Worm (Caenorhabditis elegans) whole organism, L3 larva: ENCODE data around the gene C07G3.8.

Experiments
- R02D3.7 ChIP-seq: fragments of 150-350 bp; optimal IDR thresholded peaks from 2 replicates; lab custom pipeline; 2014; ENCODE audit warnings: missing biosample characterization, missing genetic modification characterization
- ZK546.5 ChIP-seq: sonication (generic microtip); optimal IDR thresholded peaks from 2 replicates; lab custom pipeline; 2017; ENCODE audit warnings: missing biosample characterization, missing genetic modification characterization
- aly-2 ChIP-seq: fragments of 150-350 bp; optimal IDR thresholded peaks from 2 replicates; lab custom pipeline; 2014; ENCODE audit warnings: missing biosample characterization, missing genetic modification characterization
- ama-1 ChIP-seq: fragments of 150-350 bp; optimal IDR thresholded peaks from 2 replicates; lab custom pipeline; 2018
- ceh-28 ChIP-seq: fragments of 150-350 bp; optimal IDR thresholded peaks from 2 replicates; lab custom pipeline; 2014; ENCODE audit warnings: missing biosample characterization, missing genetic modification reagents, missing genetic modification characterization
- ceh-82 ChIP-seq: fragments of 150-350 bp; optimal IDR thresholded peaks from 2 replicates; lab custom pipeline; 2014; ENCODE audit warnings: missing biosample characterization, missing genetic modification characterization
- daf-12 ChIP-seq: fragments of 150-350 bp; optimal IDR thresholded peaks from 2 replicates; lab custom pipeline; 2014; ENCODE audit warnings: missing biosample characterization, missing genetic modification reagents, missing genetic modification characterization
- egl-5 ChIP-seq: fragments of 150-350 bp; optimal IDR thresholded peaks from 2 replicates; lab custom pipeline; 2017; ENCODE audit warnings: missing biosample characterization, missing genetic modification reagents, missing genetic modification characterization, inconsistent platforms
- elt-1 ChIP-seq: fragments of 150-350 bp; optimal IDR thresholded peaks from 2 replicates; lab custom pipeline; 2014; ENCODE audit warnings: missing biosample characterization, missing genetic modification characterization
- elt-2 ChIP-seq: sonication (generic microtip); optimal IDR thresholded peaks from 2 replicates; lab custom pipeline; 2016; ENCODE audit warnings: missing genetic modification reagents, mild to moderate bottlenecking, missing genetic modification characterization, missing compliant biosample characterization
- eor-1 ChIP-seq, 2 experiments: fragments of 150-350 bp; optimal IDR thresholded peaks; 2 replicates each; lab custom pipeline; 2014 to 2018; ENCODE audit warnings: missing biosample characterization in 2 of 2, missing genetic modification characterization in 2 of 2
- fkh-10 ChIP-seq: sonication (generic microtip); optimal IDR thresholded peaks from 2 replicates; lab custom pipeline; 2017; ENCODE audit warnings: missing biosample characterization, missing genetic modification reagents, missing genetic modification characterization
- fkh-2 ChIP-seq: fragments of 150-350 bp; optimal IDR thresholded peaks from 2 replicates; lab custom pipeline; 2014; ENCODE audit warnings: missing biosample characterization, missing genetic modification reagents, missing genetic modification characterization
- jun-1 ChIP-seq: fragments of 150-350 bp; optimal IDR thresholded peaks from 2 replicates; lab custom pipeline; 2014; ENCODE audit warnings: missing biosample characterization, missing genetic modification reagents, missing genetic modification characterization
- lin-39 ChIP-seq: fragments of 150-350 bp; optimal IDR thresholded peaks from 2 replicates; lab custom pipeline; 2018; ENCODE audit warnings: missing biosample characterization, missing genetic modification reagents, missing genetic modification characterization
- lsy-12 ChIP-seq: sonication (generic microtip); optimal IDR thresholded peaks from 2 replicates; lab custom pipeline; 2016; ENCODE audit warnings: mild to moderate bottlenecking, missing genetic modification characterization, missing compliant biosample characterization
- mdl-1 ChIP-seq: fragments of 150-350 bp; optimal IDR thresholded peaks from 2 replicates; lab custom pipeline; 2014; ENCODE audit warnings: missing biosample characterization, missing genetic modification characterization
- nfya-1 ChIP-seq: sonication (generic microtip); optimal IDR thresholded peaks from 2 replicates; lab custom pipeline; 2017; ENCODE audit warnings: missing genetic modification characterization, mild to moderate bottlenecking, missing compliant biosample characterization, antibody characterized with exemption, moderate library complexity; ENCODE audit not compliant: insufficient read depth
- nhr-11 ChIP-seq: fragments of 150-350 bp; optimal IDR thresholded peaks from 2 replicates; lab custom pipeline; 2014; ENCODE audit warnings: missing biosample characterization, missing genetic modification characterization
- nhr-23 ChIP-seq: fragments of 150-350 bp; optimal IDR thresholded peaks from 2 replicates; lab custom pipeline; 2014; ENCODE audit warnings: missing biosample characterization, missing genetic modification reagents, missing genetic modification characterization
- nhr-237 ChIP-seq: fragments of 150-350 bp; optimal IDR thresholded peaks from 2 replicates; lab custom pipeline; 2014; ENCODE audit warnings: missing biosample characterization, missing genetic modification characterization
- nhr-43 ChIP-seq: sonication (generic microtip); optimal IDR thresholded peaks from 2 replicates; lab custom pipeline; 2016; ENCODE audit warnings: mild to moderate bottlenecking, missing genetic modification characterization, missing compliant biosample characterization; ENCODE audit not compliant: poor library complexity, severe bottlenecking
- nhr-67 ChIP-seq: fragments of 150-350 bp; optimal IDR thresholded peaks from 2 replicates; lab custom pipeline; 2014; ENCODE audit warnings: missing biosample characterization, missing genetic modification characterization
- nhr-76 ChIP-seq: fragments of 150-350 bp; sonication (generic microtip); optimal IDR thresholded peaks from 5 replicates; lab custom pipeline; 2014; ENCODE audit warnings: missing biosample characterization, missing genetic modification characterization
- nhr-77 ChIP-seq: fragments of 150-350 bp; optimal IDR thresholded peaks from 2 replicates; lab custom pipeline; 2014; ENCODE audit warnings: missing biosample characterization, missing genetic modification characterization
- pha-4 ChIP-seq: fragments of 150-350 bp; optimal IDR thresholded peaks from 2 replicates; lab custom pipeline; 2014; ENCODE audit warnings: missing biosample characterization, missing genetic modification reagents, missing genetic modification characterization
- pqm-1 ChIP-seq: fragments of 150-350 bp; optimal IDR thresholded peaks from 2 replicates; lab custom pipeline; 2017; ENCODE audit warnings: missing biosample characterization, missing genetic modification characterization, inconsistent platforms
- sea-2 ChIP-seq: fragments of 150-350 bp; sonication (generic microtip); optimal IDR thresholded peaks from 4 replicates; lab custom pipeline; 2014; ENCODE audit warnings: missing biosample characterization, missing genetic modification reagents, missing genetic modification characterization
- skn-1 ChIP-seq: fragments of 150-350 bp; optimal IDR thresholded peaks from 2 replicates; lab custom pipeline; 2014; ENCODE audit warnings: missing biosample characterization, missing genetic modification characterization
- snpc-4 ChIP-seq: fragments of 150-350 bp; optimal IDR thresholded peaks from 2 replicates; lab custom pipeline; 2014; ENCODE audit warnings: missing biosample characterization, missing genetic modification characterization
- tbx-2 ChIP-seq: sonication (generic microtip); optimal IDR thresholded peaks from 2 replicates; lab custom pipeline; 2016; ENCODE audit warnings: mild to moderate bottlenecking, missing genetic modification characterization, missing compliant biosample characterization
- unc-39 ChIP-seq: sonication (generic microtip); optimal IDR thresholded peaks from 4 replicates; lab custom pipeline; 2017; ENCODE audit warnings: missing biosample characterization, missing genetic modification characterization
- unc-62 ChIP-seq: fragments of 150-350 bp; sonication (generic microtip); optimal IDR thresholded peaks from 4 replicates; lab custom pipeline; 2014; ENCODE audit warnings: missing biosample characterization, missing genetic modification reagents, missing genetic modification characterization
- ztf-11 ChIP-seq: fragments of 150-350 bp; optimal IDR thresholded peaks from 2 replicates; lab custom pipeline; 2014; ENCODE audit warnings: missing biosample characterization, missing genetic modification characterization

Gene C07G3.8

ce11 chrV:3468436-3468835, 33.5 kb downstream of the C07G3.8 start, which contains the start of gene gst-33:
gst-33 (minus strand) TSS chrV:3468562.
- TF ChIP-seq lsy-12 (tag; lab: Kevin White, UChicago) (no peak), ceh-28 (tag; lab: Kevin White, UChicago) (peak; percentile 4), nhr-76 (tag; lab: Kevin White, UChicago) (no peak), elt-2 (tag; lab: Kevin White, UChicago) (peak; percentile 63), nhr-43 (tag; lab: Kevin White, UChicago) (peak; percentile 18), ama-1 (lab: Kevin White, UChicago) (no peak), mdl-1 (tag; lab: Kevin White, UChicago) (no peak), daf-12 (tag; lab: Kevin White, UChicago) (no peak), ztf-11 (tag; lab: Kevin White, UChicago) (no peak), nhr-11 (tag; lab: Kevin White, UChicago) (no peak), pqm-1 (tag; lab: Kevin White, UChicago) (peak; percentile 67)

ce11 chrV:3464897-3465296, 37.0 kb downstream of the C07G3.8 start:
- TF ChIP-seq jun-1 (tag; lab: Kevin White, UChicago) (no peak), fkh-2 (tag; lab: Kevin White, UChicago) (no peak), nhr-77 (tag; lab: Kevin White, UChicago) (no peak), eor-1 (tag; optimal IDR thresholded peaks at IDR 0.05; lab: Kevin White, UChicago) (no peak), elt-2 (tag; lab: Kevin White, UChicago) (no peak), fkh-10 (GFP tag; lab: Kevin White, UChicago) (no peak), unc-39 (tag; lab: Kevin White, UChicago) (no peak), nhr-237 (tag; lab: Kevin White, UChicago) (no peak), nhr-11 (tag; lab: Kevin White, UChicago) (no peak), pha-4 (tag; lab: Kevin White, UChicago) (no peak), nhr-76 (tag; lab: Kevin White, UChicago) (no peak), sea-2 (GFP tag; lab: Kevin White, UChicago) (no peak), mdl-1 (tag; lab: Kevin White, UChicago) (no peak), ceh-28 (tag; lab: Kevin White, UChicago) (no peak), tbx-2 (tag; lab: Kevin White, UChicago) (no peak), egl-5 (tag; lab: Kevin White, UChicago) (no peak), nhr-23 (tag; lab: Kevin White, UChicago) (no peak), aly-2 (no peak)

ce11 chrV:3463514-3463913, 38.4 kb downstream of the C07G3.8 start, which contains the start of gene slc-28.1:
slc-28.1 (plus strand) TSS chrV:3463814.
- no peak for TF ChIP-seq unc-39 (tag; lab: Kevin White, UChicago)
- TF ChIP-seq nhr-67, result no peak
- TF ChIP-seq snpc-4 (tag; lab: Kevin White, UChicago), result no peak
- no peak for TF ChIP-seq pha-4 (tag; lab: Kevin White, UChicago)
- no peak for TF ChIP-seq R02D3.7 (tag; lab: Kevin White, UChicago)
- TF ChIP-seq nhr-43 (tag; lab: Kevin White, UChicago), result no peak
- TF ChIP-seq daf-12 (tag; lab: Kevin White, UChicago), result no peak
- no peak for TF ChIP-seq aly-2
- TF ChIP-seq fkh-10 (GFP tag; lab: Kevin White, UChicago), result no peak
- TF ChIP-seq ZK546.5, result no peak
- TF ChIP-seq ceh-82, result no peak
- no peak for TF ChIP-seq nhr-11 (tag; lab: Kevin White, UChicago)
- no peak for TF ChIP-seq skn-1 (tag; lab: Kevin White, UChicago)
- TF ChIP-seq elt-1 (tag; lab: Kevin White, UChicago), result no peak
- TF ChIP-seq nfya-1, result no peak
- no peak for TF ChIP-seq lin-39 (tag; lab: Kevin White, UChicago)
- no peak for TF ChIP-seq jun-1 (tag; lab: Kevin White, UChicago)

ce11 chrV:3459919-3460318, 42.0 kb downstream of the C07G3.8 start, which contains the start of gene slc-28.2:
slc-28.2 (plus strand) TSS chrV:3460219.
- TF ChIP-seq nhr-43 (tag; lab: Kevin White, UChicago) (no peak), nfya-1 (no peak), ama-1 (lab: Kevin White, UChicago) (no peak), lin-39 (tag; lab: Kevin White, UChicago) (no peak), aly-2 (no peak), nhr-237 (tag; lab: Kevin White, UChicago) (no peak), nhr-76 (tag; lab: Kevin White, UChicago) (no peak), skn-1 (tag; lab: Kevin White, UChicago) (no peak), ZK546.5 (no peak), ceh-28 (tag; lab: Kevin White, UChicago) (no peak), nhr-77 (tag; lab: Kevin White, UChicago) (no peak), tbx-2 (tag; lab: Kevin White, UChicago) (no peak), fkh-10 (GFP tag; lab: Kevin White, UChicago) (no peak), unc-62 (GFP tag; lab: Kevin White, UChicago) (no peak), nhr-67 (no peak)
